Worm (Caenorhabditis elegans) whole organism, L3 larva: Measurements from ENCODE around the gene mig-2.

Source experiments
- ama-1 ChIP-seq: fragments of 150-350 bp; optimal IDR thresholded peaks from 2 replicates; lab custom pipeline; 2018
- fos-1 ChIP-seq: fragments of 150-350 bp; optimal IDR thresholded peaks from 2 replicates; lab custom pipeline; 2014; ENCODE audit warnings: missing biosample characterization, missing genetic modification characterization
- hmg-11 ChIP-seq: sonication (generic microtip); optimal IDR thresholded peaks from 2 replicates; lab custom pipeline; 2016; ENCODE audit warnings: missing genetic modification characterization, missing compliant biosample characterization
- nhr-28 ChIP-seq: fragments of 150-350 bp; optimal IDR thresholded peaks from 2 replicates; lab custom pipeline; 2014; ENCODE audit warnings: missing biosample characterization, missing genetic modification characterization
- nhr-76 ChIP-seq: fragments of 150-350 bp; sonication (generic microtip); optimal IDR thresholded peaks from 5 replicates; lab custom pipeline; 2014; ENCODE audit warnings: missing biosample characterization, missing genetic modification characterization
- nhr-77 ChIP-seq: fragments of 150-350 bp; optimal IDR thresholded peaks from 2 replicates; lab custom pipeline; 2014; ENCODE audit warnings: missing biosample characterization, missing genetic modification characterization

DNA sequence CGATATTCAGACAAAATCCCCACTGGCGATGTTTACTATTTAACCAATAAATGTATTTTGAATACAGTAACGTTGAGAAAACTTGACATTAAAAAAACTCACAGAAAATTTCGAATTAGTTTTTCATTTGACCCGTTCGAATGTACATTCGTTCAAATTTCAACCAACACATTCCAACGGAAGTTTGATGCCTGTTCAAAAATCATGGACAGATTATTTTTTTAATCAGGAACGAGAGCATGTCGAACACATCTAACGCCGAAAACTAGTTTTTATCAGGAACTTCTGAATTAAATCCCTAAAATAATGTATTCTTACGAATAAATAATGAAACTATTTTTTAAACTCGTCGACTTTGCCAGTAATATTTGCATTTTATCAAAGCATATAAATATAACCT is 6.7 kb upstream of the mig-2 start:
- TF ChIP-seq nhr-77 (tag; lab: Kevin White, UChicago) (no peak), nhr-76 (tag; lab: Kevin White, UChicago) (no peak), hmg-11 (tag; lab: Kevin White, UChicago) (no peak), ama-1 (lab: Kevin White, UChicago) (no peak), fos-1 (no peak), nhr-28 (tag; lab: Kevin White, UChicago) (no peak)
